Worm (Caenorhabditis elegans) whole organism, mixed stage, embryonic: Measurements from ENCODE around the gene lgc-15.

Experiments used
- blmp-1 ChIP-seq: fragments of 150-350 bp; optimal IDR thresholded peaks from 2 replicates; lab custom pipeline; 2014; ENCODE audit warnings: missing biosample characterization, missing genetic modification characterization
- elt-1 ChIP-seq: sonication (generic microtip); optimal IDR thresholded peaks from 2 replicates; lab custom pipeline; 2017; ENCODE audit warnings: missing genetic modification characterization, mild to moderate bottlenecking, missing compliant biosample characterization, antibody characterized with exemption, moderate library complexity, borderline replicate concordance; ENCODE audit not compliant: insufficient read depth
- elt-3 ChIP-seq: fragments of 150-350 bp; optimal IDR thresholded peaks from 2 replicates; lab custom pipeline; 2014; ENCODE audit warnings: missing biosample characterization, missing genetic modification characterization
- flh-1 ChIP-seq: fragments of 200-800 bp; sonication (Bioruptor generic); optimal IDR thresholded peaks from 2 replicates; lab custom pipeline; 2018; ENCODE audit warnings: mild to moderate bottlenecking, missing genetic modification characterization, moderate library complexity, missing compliant biosample characterization
- ham-2 ChIP-seq: fragments of 200-800 bp; sonication (Bioruptor generic); optimal IDR thresholded peaks from 2 replicates; lab custom pipeline; 2018; ENCODE audit warnings: mild to moderate bottlenecking, missing genetic modification characterization, missing compliant biosample characterization
- lin-13 ChIP-seq: fragments of 150-350 bp; optimal IDR thresholded peaks from 2 replicates; lab custom pipeline; 2014; ENCODE audit warnings: missing biosample characterization, missing genetic modification characterization
- lsy-2 ChIP-seq: fragments of 150-350 bp; optimal IDR thresholded peaks from 2 replicates; lab custom pipeline; 2014; ENCODE audit warnings: missing biosample characterization, missing genetic modification characterization
- nhr-237 ChIP-seq: fragments of 150-350 bp; optimal IDR thresholded peaks from 2 replicates; lab custom pipeline; 2014; ENCODE audit warnings: missing biosample characterization, missing genetic modification characterization
- nhr-28 ChIP-seq: fragments of 150-350 bp; optimal IDR thresholded peaks from 2 replicates; lab custom pipeline; 2014; ENCODE audit warnings: missing biosample characterization, missing genetic modification characterization
- nhr-76 ChIP-seq: sonication (generic microtip); optimal IDR thresholded peaks from 2 replicates; lab custom pipeline; 2017; ENCODE audit warnings: missing biosample characterization, missing genetic modification characterization
- pha-4 ChIP-seq: fragments of 150-350 bp; optimal IDR thresholded peaks from 2 replicates; lab custom pipeline; 2018; ENCODE audit warnings: missing biosample characterization, missing genetic modification reagents, missing genetic modification characterization
- sem-2 ChIP-seq: fragments of 200-800 bp; sonication (Bioruptor generic); optimal IDR thresholded peaks from 2 replicates; lab custom pipeline; 2018; ENCODE audit warnings: mild to moderate bottlenecking, missing genetic modification characterization, missing compliant biosample characterization
- unc-62 ChIP-seq: fragments of 150-350 bp; optimal IDR thresholded peaks from 2 replicates; lab custom pipeline; 2014; ENCODE audit warnings: missing biosample characterization, missing genetic modification reagents, missing genetic modification characterization
- ztf-11 ChIP-seq: fragments of 150-350 bp; optimal IDR thresholded peaks from 2 replicates; lab custom pipeline; 2014; ENCODE audit warnings: missing biosample characterization, missing genetic modification characterization

DNA sequence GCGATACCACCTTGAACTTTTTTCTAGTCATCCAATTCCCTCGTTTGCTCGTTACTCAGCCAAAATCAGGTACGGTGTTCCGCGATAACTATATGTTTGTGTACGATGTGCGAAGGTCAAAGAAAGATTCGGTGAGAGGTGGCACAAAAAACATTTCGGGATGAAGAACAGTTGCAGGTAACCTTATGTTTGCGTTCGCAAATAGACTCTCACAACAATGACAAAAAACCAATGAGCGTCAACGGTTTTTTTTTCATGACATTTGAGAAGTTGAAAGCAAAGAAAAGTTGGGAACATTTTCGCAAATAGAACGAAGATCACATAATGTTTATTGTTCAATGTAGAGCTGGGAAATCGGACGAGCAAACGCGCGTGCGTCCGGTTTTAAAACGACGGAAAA lies 48.5 kb downstream of the lgc-15 start:
- no peak for TF ChIP-seq nhr-28 (tag; lab: Kevin White, UChicago)
- no peak for TF ChIP-seq lsy-2 (tag; lab: Kevin White, UChicago)
- TF ChIP-seq unc-62: no peak
- no peak for TF ChIP-seq elt-3 (tag; lab: Kevin White, UChicago)
- no peak for TF ChIP-seq nhr-237 (tag; lab: Kevin White, UChicago)
- TF ChIP-seq ztf-11 (tag; lab: Kevin White, UChicago): no peak
- TF ChIP-seq pha-4 (tag; lab: Kevin White, UChicago): no peak
- TF ChIP-seq flh-1 (GFP tag; lab: Kevin White, UChicago): no peak
- TF ChIP-seq blmp-1 (tag; lab: Kevin White, UChicago): no peak
- no peak for TF ChIP-seq nhr-76 (tag; lab: Kevin White, UChicago)
- no peak for TF ChIP-seq ham-2 (GFP tag; lab: Kevin White, UChicago)
- no peak for TF ChIP-seq lin-13 (tag; lab: Kevin White, UChicago)
- TF ChIP-seq sem-2 (GFP tag; lab: Kevin White, UChicago): no peak
- no peak for TF ChIP-seq elt-1 (tag; lab: Kevin White, UChicago)
